Worm (Caenorhabditis elegans) whole organism, young adult: Measurements from ENCODE around the gene dmsr-14.

ENCODE experiments used
- B0261.1 ChIP-seq: sonication (generic microtip); optimal IDR thresholded peaks from 2 replicates; lab custom pipeline; 2016; ENCODE audit warnings: mild to moderate bottlenecking, missing genetic modification characterization, moderate library complexity, missing compliant biosample characterization
- D2030.7 ChIP-seq: fragments of 200-800 bp; sonication (Bioruptor generic); IDR thresholded peaks from 2 replicates; pipeline ENCODE4 v1.3.6; 2022; ENCODE audit warnings: missing genetic modification reagents, missing genetic modification characterization, missing compliant biosample characterization
- F10E7.11 ChIP-seq: sonication (generic microtip); optimal IDR thresholded peaks from 2 replicates; lab custom pipeline; 2017; ENCODE audit warnings: mild to moderate bottlenecking, missing genetic modification characterization, moderate library complexity, missing compliant biosample characterization
- F22D6.2 ChIP-seq: sonication (generic microtip); optimal IDR thresholded peaks from 2 replicates; lab custom pipeline; 2016; ENCODE audit warnings: mild to moderate bottlenecking, missing genetic modification characterization, missing compliant biosample characterization
- F49E8.2 ChIP-seq: sonication (generic microtip); optimal IDR thresholded peaks from 3 replicates; lab custom pipeline; 2017; ENCODE audit warnings: missing genetic modification characterization, mild to moderate bottlenecking, missing compliant biosample characterization, antibody characterized with exemption, moderate library complexity; ENCODE audit not compliant: insufficient read depth
- F52B5.7 ChIP-seq: sonication (generic microtip); optimal IDR thresholded peaks from 2 replicates; lab custom pipeline; 2016; ENCODE audit warnings: mild to moderate bottlenecking, missing genetic modification characterization, missing compliant biosample characterization
- K11D2.4 ChIP-seq: fragments of 200-800 bp; sonication (Bioruptor generic); IDR thresholded peaks from 2 replicates; pipeline ENCODE4 v1.3.6; 2022; ENCODE audit warnings: missing genetic modification reagents, missing genetic modification characterization, missing compliant biosample characterization
- K12H6.12 ChIP-seq: fragments of 200-800 bp; sonication (Bioruptor generic); optimal IDR thresholded peaks from 2 replicates; lab custom pipeline; 2018; ENCODE audit warnings: mild to moderate bottlenecking, missing genetic modification characterization, missing compliant biosample characterization
- Y95B8A.8 ChIP-seq: fragments of 200-800 bp; sonication (Bioruptor generic); IDR thresholded peaks from 2 replicates; pipeline ENCODE4 v1.3.6; 2022; ENCODE audit warnings: missing genetic modification reagents, missing genetic modification characterization, missing compliant biosample characterization
- ama-1 ChIP-seq, 3 experiments: fragments of 150-350 bp in 1 of 3; sonication (generic microtip) in 2 of 3; optimal IDR thresholded peaks; 2 replicates each; lab custom pipeline; 2014 to 2018; ENCODE audit warnings: missing biosample characterization in 2 of 3, missing genetic modification characterization in 2 of 3, missing genetic modification reagents in 2 of 3
- aptf-2 ChIP-seq: fragments of 200-800 bp; sonication (Bioruptor generic); conservative IDR thresholded peaks from 2 replicates; pipeline ENCODE4 v1.3.6; 2022; ENCODE audit warnings: missing genetic modification reagents, missing genetic modification characterization, missing compliant biosample characterization
- atf-7 ChIP-seq: sonication (generic microtip); optimal IDR thresholded peaks from 2 replicates; lab custom pipeline; 2017; ENCODE audit warnings: mild to moderate bottlenecking, missing genetic modification characterization, missing compliant biosample characterization
- attf-6 ChIP-seq: fragments of 200-800 bp; sonication (Bioruptor generic); IDR thresholded peaks from 2 replicates; pipeline ENCODE4 v1.3.6; 2022; ENCODE audit warnings: missing genetic modification reagents, missing genetic modification characterization, missing compliant biosample characterization
- cebp-1 ChIP-seq, 2 experiments: fragments of 200-800 bp in 1 of 2; sonication (Bioruptor generic) in 1 of 2; sonication (generic microtip) in 1 of 2; IDR thresholded peaks in 1 of 2; optimal IDR thresholded peaks in 1 of 2; 2 replicates each; pipeline versions ENCODE4 v1.3.6 to Lab custom; 2017 to 2022; ENCODE audit warnings: missing compliant biosample characterization in 2 of 2, missing genetic modification characterization in 2 of 2, mild to moderate bottlenecking in 1 of 2, missing genetic modification reagents in 1 of 2, moderate library complexity in 1 of 2
- cebp-2 ChIP-seq: fragments of 200-800 bp; sonication (Bioruptor generic); IDR thresholded peaks from 2 replicates; pipeline ENCODE4 v1.3.6; 2022; ENCODE audit warnings: missing genetic modification characterization, missing compliant biosample characterization
- ceh-100 ChIP-seq: fragments of 200-800 bp; sonication (Bioruptor generic); IDR thresholded peaks from 2 replicates; pipeline ENCODE4 v1.3.6; 2022; ENCODE audit warnings: missing genetic modification reagents, missing genetic modification characterization, missing compliant biosample characterization
- ceh-40 ChIP-seq: fragments of 200-800 bp; sonication (Bioruptor generic); IDR thresholded peaks from 2 replicates; pipeline ENCODE4 v1.3.6; 2022; ENCODE audit warnings: missing genetic modification characterization, missing compliant biosample characterization
- ceh-91 ChIP-seq: fragments of 200-800 bp; sonication (Bioruptor generic); IDR thresholded peaks from 2 replicates; pipeline ENCODE4 v1.3.6; 2022; ENCODE audit warnings: missing genetic modification reagents, missing genetic modification characterization, missing compliant biosample characterization
- chd-7 ChIP-seq: sonication (generic microtip); optimal IDR thresholded peaks from 2 replicates; lab custom pipeline; 2016; ENCODE audit warnings: mild to moderate bottlenecking, missing genetic modification characterization, moderate library complexity, missing compliant biosample characterization
- dox-1 ChIP-seq: fragments of 200-800 bp; sonication (Bioruptor generic); IDR thresholded peaks from 2 replicates; pipeline ENCODE4 v1.3.6; 2022; ENCODE audit warnings: missing genetic modification reagents, missing genetic modification characterization, missing compliant biosample characterization
- dpl-1 ChIP-seq: fragments of 150-350 bp; optimal IDR thresholded peaks from 2 replicates; lab custom pipeline; 2014; ENCODE audit warnings: missing biosample characterization, missing genetic modification reagents, missing genetic modification characterization
- ekl-4 ChIP-seq: fragments of 200-800 bp; sonication (Bioruptor generic); IDR thresholded peaks from 2 replicates; pipeline ENCODE4 v1.3.6; 2022; ENCODE audit warnings: missing genetic modification reagents, missing genetic modification characterization, missing compliant biosample characterization
- ets-4 ChIP-seq: fragments of 200-800 bp; sonication (Bioruptor generic); optimal IDR thresholded peaks from 2 replicates; lab custom pipeline; 2018; ENCODE audit warnings: mild to moderate bottlenecking, missing genetic modification characterization, missing compliant biosample characterization
- him-1 ChIP-seq: sonication (generic microtip); optimal IDR thresholded peaks from 2 replicates; lab custom pipeline; 2016; ENCODE audit warnings: missing genotype, missing genetic modification reagents, missing genetic modification characterization, missing compliant biosample characterization
- hmg-1.2 ChIP-seq: fragments of 200-800 bp; sonication (Bioruptor generic); IDR thresholded peaks from 2 replicates; pipeline ENCODE4 v1.3.6; 2022; ENCODE audit warnings: missing genetic modification reagents, missing genetic modification characterization, missing compliant biosample characterization
- hsf-1 ChIP-seq: fragments of 200-800 bp; sonication (Bioruptor generic); IDR thresholded peaks from 2 replicates; pipeline ENCODE4 v1.3.6; 2022; ENCODE audit warnings: missing genetic modification reagents, missing genetic modification characterization, missing compliant biosample characterization
- lag-1 ChIP-seq: fragments of 200-800 bp; sonication (Bioruptor generic); IDR thresholded peaks from 2 replicates; pipeline ENCODE4 v1.3.6; 2022; ENCODE audit warnings: missing genetic modification reagents, missing genetic modification characterization, missing compliant biosample characterization
- madf-8 ChIP-seq: fragments of 200-800 bp; sonication (Bioruptor generic); conservative IDR thresholded peaks from 2 replicates; pipeline ENCODE4 v1.3.6; 2022; ENCODE audit warnings: missing genetic modification reagents, missing genetic modification characterization, missing compliant biosample characterization
- nfyb-1 ChIP-seq: fragments of 200-800 bp; sonication (Bioruptor generic); IDR thresholded peaks from 2 replicates; pipeline ENCODE4 v1.3.6; 2022; ENCODE audit warnings: missing genetic modification reagents, missing genetic modification characterization, missing compliant biosample characterization
- nhr-120 ChIP-seq: fragments of 200-800 bp; sonication (Bioruptor generic); IDR thresholded peaks from 2 replicates; pipeline ENCODE4 v1.3.6; 2022; ENCODE audit warnings: missing genetic modification characterization, missing compliant biosample characterization
- nhr-80 ChIP-seq: sonication (generic microtip); optimal IDR thresholded peaks from 2 replicates; lab custom pipeline; 2016; ENCODE audit warnings: missing genetic modification characterization, missing compliant biosample characterization
- pbrm-1 ChIP-seq: fragments of 200-800 bp; sonication (Bioruptor generic); IDR thresholded peaks from 2 replicates; pipeline ENCODE4 v1.3.6; 2022; ENCODE audit warnings: missing genetic modification reagents, missing genetic modification characterization, missing compliant biosample characterization
- rcor-1 ChIP-seq: fragments of 200-800 bp; sonication (Bioruptor generic); IDR thresholded peaks from 2 replicates; pipeline ENCODE4 v1.3.6; 2022; ENCODE audit warnings: missing genetic modification reagents, missing genetic modification characterization, missing compliant biosample characterization
- rec-8 ChIP-seq, 2 experiments: sonication (generic microtip); optimal IDR thresholded peaks; 2 replicates each; lab custom pipeline; 2016; ENCODE audit warnings: mild to moderate bottlenecking in 2 of 2, missing genetic modification characterization in 2 of 2, missing genetic modification reagents in 2 of 2, missing genotype in 2 of 2, missing biosample characterization in 1 of 2, missing compliant biosample characterization in 1 of 2, moderate library complexity in 1 of 2
- sea-2 ChIP-seq: fragments of 200-800 bp; sonication (Bioruptor generic); IDR thresholded peaks from 2 replicates; pipeline ENCODE4 v1.3.6; 2022; ENCODE audit warnings: missing genetic modification characterization, missing compliant biosample characterization
- snpc-1.3 ChIP-seq: sonication (generic microtip); optimal IDR thresholded peaks from 2 replicates; lab custom pipeline; 2017; ENCODE audit warnings: missing genetic modification characterization, mild to moderate bottlenecking, missing compliant biosample characterization, antibody characterized with exemption, moderate library complexity, missing genotype, missing genetic modification reagents; ENCODE audit not compliant: insufficient read depth
- snpc-3.4 ChIP-seq: sonication (generic microtip); optimal IDR thresholded peaks from 2 replicates; lab custom pipeline; 2017; ENCODE audit warnings: missing genetic modification characterization, mild to moderate bottlenecking, missing compliant biosample characterization, antibody characterized with exemption, moderate library complexity, missing genotype, missing genetic modification reagents
- tbp1 ChIP-seq: fragments of 200-800 bp; sonication (Bioruptor generic); optimal IDR thresholded peaks from 2 replicates; lab custom pipeline; 2018; ENCODE audit warnings: mild to moderate bottlenecking, missing genetic modification characterization, missing compliant biosample characterization
- tlf-1 ChIP-seq: fragments of 200-800 bp; sonication (Bioruptor generic); optimal IDR thresholded peaks from 2 replicates; lab custom pipeline; 2018; ENCODE audit warnings: mild to moderate bottlenecking, missing genetic modification characterization, missing compliant biosample characterization
- unc-130 ChIP-seq: sonication (generic microtip); optimal IDR thresholded peaks from 2 replicates; lab custom pipeline; 2016; ENCODE audit warnings: missing genetic modification reagents, missing genetic modification characterization, missing compliant biosample characterization
- xnd-1 ChIP-seq: sonication (generic microtip); optimal IDR thresholded peaks from 2 replicates; lab custom pipeline; 2016; ENCODE audit warnings: missing genotype, missing genetic modification reagents, missing genetic modification characterization, missing compliant biosample characterization
- zim-3 ChIP-seq: sonication (generic microtip); optimal IDR thresholded peaks from 2 replicates; lab custom pipeline; 2017; ENCODE audit warnings: mild to moderate bottlenecking, missing genetic modification characterization, moderate library complexity, missing compliant biosample characterization
- ztf-18 ChIP-seq: sonication (generic microtip); optimal IDR thresholded peaks from 2 replicates; lab custom pipeline; 2016; ENCODE audit warnings: missing genotype, mild to moderate bottlenecking, missing genetic modification characterization, missing compliant biosample characterization
- ztf-26 ChIP-seq: sonication (generic microtip); optimal IDR thresholded peaks from 2 replicates; lab custom pipeline; 2017; ENCODE audit warnings: missing genetic modification characterization, missing compliant biosample characterization

Gene dmsr-14

ce11 chrV:6784853-6785492 is 32.1 kb downstream of the dmsr-14 start, which contains the start of the genes spn-4 and spe-39 (continued):
- peak; percentile 81 for TF ChIP-seq dpl-1 (GFP tag; lab: Kevin White, UChicago)
- peak; percentile 55; the same call in 1 of the 2 replicates for TF ChIP-seq ceh-100 (GFP tag; lab: Robert Waterston, UW)
- TF ChIP-seq snpc-1.3, result peak; percentile 27
- TF ChIP-seq aptf-2, result no peak
- TF ChIP-seq F22D6.2, result no peak
- peak; percentile 65 for TF ChIP-seq ekl-4 (GFP tag; lab: Robert Waterston, UW)
- TF ChIP-seq zim-3 (tag; lab: Kevin White, UChicago), result no peak
- TF ChIP-seq hsf-1 (GFP tag; lab: Robert Waterston, UW), result 0 out of 2 replicates have a peak, but pooled peaks have one; percentile 52
- TF ChIP-seq madf-8 (GFP tag; lab: Robert Waterston, UW), result peak; percentile 96
- TF ChIP-seq Y95B8A.8, result 0 out of 2 replicates have a peak, but pooled peaks have one; percentile 14
- TF ChIP-seq D2030.7 (GFP tag; lab: Robert Waterston, UW), result peak; percentile 92
- peak; percentile 92 for TF ChIP-seq tlf-1 (GFP tag; lab: Kevin White, UChicago)
- no peak for TF ChIP-seq cebp-2 (GFP tag; lab: Robert Waterston, UW)
- 0 out of 2 replicates have a peak, but pooled peaks have one; percentile 41 for TF ChIP-seq nfyb-1 (GFP tag; lab: Robert Waterston, UW)
- TF ChIP-seq nhr-120 (GFP tag; lab: Robert Waterston, UW), result no peak
- TF ChIP-seq attf-6 (GFP tag; lab: Robert Waterston, UW), result no peak
- TF ChIP-seq K11D2.4 (GFP tag; lab: Robert Waterston, UW), result 0 out of 2 replicates have a peak, but pooled peaks have one; percentile 36
- peak; percentile 90 for TF ChIP-seq ceh-91 (GFP tag; lab: Robert Waterston, UW)
- peak; percentile 17 for TF ChIP-seq ztf-18 (tag; lab: Kevin White, UChicago)
- TF ChIP-seq nhr-80 (tag; lab: Kevin White, UChicago), result peak; percentile 8
- TF ChIP-seq xnd-1, result peak; percentile 96
- peak; percentile 89 for TF ChIP-seq snpc-3.4 (tag; lab: Kevin White, UChicago)
- TF ChIP-seq tbp1 (GFP tag; lab: Kevin White, UChicago), result peak; percentile 41
- no peak for TF ChIP-seq cebp-1 (GFP tag; IDR thresholded peaks at IDR 0.05; lab: Robert Waterston, UW)
- TF ChIP-seq cebp-1 (tag; optimal IDR thresholded peaks at IDR 0.05; lab: Kevin White, UChicago), result peak; percentile 60
- peak; percentile 47 for TF ChIP-seq hmg-1.2 (GFP tag; lab: Robert Waterston, UW)
- no peak for TF ChIP-seq sea-2 (GFP tag; lab: Robert Waterston, UW)
- peak; percentile 70 for TF ChIP-seq unc-130
- peak in 1 of 2 experiments; percentile 4 for TF ChIP-seq rec-8 (tag; optimal IDR thresholded peaks at IDR 0.05; lab: Kevin White, UChicago)
- TF ChIP-seq, all 124 proteins: peak for 45

DNA sequence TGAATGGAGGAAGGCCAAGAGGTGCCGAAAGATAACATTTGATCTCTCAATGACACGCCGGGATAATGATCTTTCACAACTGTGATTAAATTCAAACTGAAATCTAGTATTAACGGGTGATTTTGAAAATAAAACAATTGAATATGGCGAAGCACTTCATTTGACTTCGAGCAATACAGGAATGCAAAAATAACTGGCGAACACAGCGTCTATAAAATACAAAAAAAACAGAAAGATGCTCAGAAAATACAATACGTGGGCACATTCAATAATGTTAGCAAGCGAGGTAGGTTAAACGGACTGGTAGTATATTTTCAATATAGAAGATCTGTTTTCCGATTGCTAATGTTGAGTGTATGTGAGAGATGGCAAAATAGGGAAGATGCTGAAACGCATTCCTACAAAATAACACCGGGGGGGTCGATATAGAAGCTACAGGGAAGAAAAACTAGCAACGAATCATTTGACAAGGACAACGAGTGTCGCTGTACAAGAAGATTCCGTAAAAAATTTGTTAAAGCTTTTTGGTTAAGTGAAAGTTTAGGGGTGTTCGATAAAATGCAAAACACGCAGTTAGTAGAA is 33.9 kb downstream of the dmsr-14 start:
- peak; percentile 27 for TF ChIP-seq atf-7 (tag; lab: Kevin White, UChicago)
- TF ChIP-seq xnd-1, result peak; percentile 50
- TF ChIP-seq madf-8 (GFP tag; lab: Robert Waterston, UW), result peak; percentile 3
- TF ChIP-seq ama-1 (optimal IDR thresholded peaks at IDR 0.05; lab: Kevin White, UChicago), result no peak
- TF ChIP-seq ama-1 (GFP tag; optimal IDR thresholded peaks at IDR 0.05; lab: Kevin White, UChicago), result peak in 1 of 2 experiments; percentile 69
- TF ChIP-seq dox-1, result peak; percentile 58
- no peak for TF ChIP-seq him-1 (tag; lab: Kevin White, UChicago)
- no peak for TF ChIP-seq K12H6.12 (tag; lab: Kevin White, UChicago)
- TF ChIP-seq F10E7.11 (tag; lab: Kevin White, UChicago), result no peak
- TF ChIP-seq ets-4 (GFP tag; lab: Kevin White, UChicago), result no peak
- TF ChIP-seq snpc-1.3, result no peak
- TF ChIP-seq rcor-1 (GFP tag; lab: Robert Waterston, UW), result peak; percentile 45; the same call in 1 of the 2 replicates
- no peak for TF ChIP-seq chd-7
- no peak for TF ChIP-seq lag-1 (GFP tag; lab: Robert Waterston, UW)
- TF ChIP-seq ztf-26, result no peak
- TF ChIP-seq B0261.1, result no peak
- TF ChIP-seq pbrm-1 (GFP tag; lab: Robert Waterston, UW), result 0 out of 2 replicates have a peak, but pooled peaks have one; percentile 8
- peak; percentile 39 for TF ChIP-seq hmg-1.2 (GFP tag; lab: Robert Waterston, UW)
- TF ChIP-seq F52B5.7, result peak; percentile 45
- peak; percentile 65 for TF ChIP-seq ekl-4 (GFP tag; lab: Robert Waterston, UW)
- TF ChIP-seq ceh-40 (GFP tag; lab: Robert Waterston, UW), result no peak; the same call in 1 of the 2 replicates
- peak; percentile 58; the same call in 1 of the 2 replicates for TF ChIP-seq hsf-1 (GFP tag; lab: Robert Waterston, UW)
- TF ChIP-seq F49E8.2 (tag; lab: Kevin White, UChicago), result peak; percentile 66
